Fruit fly (Drosophila melanogaster) whole organism, adult: ENCODE data around the gene Atg8b.

Experiments used
- CG14711 ChIP-seq: fragments of 200-800 bp; sonication (Bioruptor generic); optimal IDR thresholded peaks from 2 replicates; lab custom pipeline; 2018; ENCODE audit warnings: missing biosample characterization, mild to moderate bottlenecking, missing genetic modification characterization, moderate library complexity
- Clk ChIP-seq: fragments of 200-800 bp; sonication (Bioruptor generic); optimal IDR thresholded peaks from 2 replicates; lab custom pipeline; 2017; ENCODE audit warnings: missing biosample characterization, missing genetic modification characterization
- bab1 ChIP-seq: fragments of 200-800 bp; sonication (Bioruptor generic); optimal IDR thresholded peaks from 3 replicates; lab custom pipeline; 2019; ENCODE audit warnings: missing biosample characterization, mild to moderate bottlenecking, missing genetic modification characterization, moderate library complexity
- kay ChIP-seq: fragments of 200-800 bp; sonication (Bioruptor generic); peaks from one replicate; lab custom pipeline; 2016; ENCODE audit warnings: missing biosample characterization, missing genetic modification characterization, borderline replicate concordance
- ovo ChIP-seq: fragments of 200-800 bp; sonication (Bioruptor generic); optimal IDR thresholded peaks from 2 replicates; lab custom pipeline; 2016; ENCODE audit warnings: missing biosample characterization, missing genetic modification characterization

DNA sequence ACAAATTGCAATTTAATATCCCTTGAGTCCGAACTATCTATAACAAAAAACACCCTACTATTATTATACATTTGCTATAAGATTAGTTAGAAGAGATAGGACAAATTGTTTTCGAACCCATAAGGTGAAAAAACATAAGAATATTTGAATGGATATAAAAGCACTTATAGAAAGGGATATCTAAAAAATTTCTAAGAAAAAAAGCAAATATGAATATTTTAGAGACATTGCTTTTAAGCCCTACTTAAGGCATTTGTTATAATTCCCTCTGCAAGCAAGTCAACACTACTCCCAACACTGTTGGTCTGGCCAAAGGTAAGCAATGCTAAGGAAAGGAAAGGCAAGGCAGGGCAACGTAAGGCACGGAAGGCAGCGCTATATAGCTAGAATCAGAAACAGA, 14.4 kb downstream of the Atg8b start:
- no peak for TF ChIP-seq ovo (GFP tag; lab: Kevin White, UChicago)
- no peak for TF ChIP-seq CG14711 (tag; lab: Kevin White, UChicago)
- TF ChIP-seq Clk (GFP tag; lab: Kevin White, UChicago): no peak
- no peak for TF ChIP-seq bab1 (GFP tag; lab: Kevin White, UChicago)
- TF ChIP-seq kay (GFP tag; lab: Kevin White, UChicago): no peak
